Worm (Caenorhabditis elegans) whole organism, midembryonic: ENCODE results near the gene lido-1.
"Not testable (repeated sequence)": the region's sequence is repeated elsewhere in the genome, so short reads cannot be mapped to it uniquely, and the experiment has no call there.

Experiments
- T22C8.4 ChIP-seq: fragments of 200-800 bp; sonication (Bioruptor generic); IDR thresholded peaks from 2 replicates; pipeline ENCODE4 v1.3.6; 2022; ENCODE audit warnings: missing genetic modification characterization, missing compliant biosample characterization
- cog-1 ChIP-seq: sonication (generic microtip); optimal IDR thresholded peaks from 2 replicates; lab custom pipeline; 2016; ENCODE audit warnings: missing genetic modification characterization, missing compliant biosample characterization
- flt-1 ChIP-seq: fragments of 200-800 bp; sonication (Bioruptor generic); IDR thresholded peaks from 2 replicates; pipeline ENCODE4 v1.3.6; 2022; ENCODE audit warnings: missing genetic modification characterization, missing compliant biosample characterization
- klf-2 ChIP-seq: fragments of 200-800 bp; sonication (Bioruptor generic); conservative IDR thresholded peaks from 2 replicates; pipeline ENCODE4 v1.3.6; 2022; ENCODE audit warnings: missing genetic modification reagents, missing genetic modification characterization, missing compliant biosample characterization
- med-1 ChIP-seq: sonication (generic microtip); optimal IDR thresholded peaks from 2 replicates; lab custom pipeline; 2017; ENCODE audit warnings: missing genetic modification characterization, mild to moderate bottlenecking, missing compliant biosample characterization, antibody characterized with exemption, missing genetic modification reagents; ENCODE audit not compliant: insufficient read depth
- ref-1 ChIP-seq: fragments of 200-800 bp; sonication (Bioruptor generic); conservative IDR thresholded peaks from 2 replicates; pipeline ENCODE4 v1.3.6; 2022; ENCODE audit warnings: missing genetic modification reagents, missing genetic modification characterization, missing compliant biosample characterization
- tab-1 ChIP-seq: fragments of 200-800 bp; sonication (Bioruptor generic); IDR thresholded peaks from 2 replicates; pipeline ENCODE4 v1.3.6; 2022; ENCODE audit warnings: missing genetic modification characterization, missing compliant biosample characterization

- not testable (repeated sequence) for TF ChIP-seq T22C8.4; tab-1; flt-1; cog-1 (tag; lab: Kevin White, UChicago); klf-2 (GFP tag; lab: Robert Waterston, UW); med-1 (GFP tag; lab: Kevin White, UChicago); ref-1 (GFP tag; lab: Robert Waterston, UW)
Measured at ce11 chrX:17117359-17117758, 21.0 kb upstream of the lido-1 start, which contains the start of gene K09E3.2.
